Worm (Caenorhabditis elegans) whole organism, early embryonic: ENCODE measurements around the gene D1046.2.

ENCODE experiments used
- ama-1 ChIP-seq: fragments of 150-350 bp; optimal IDR thresholded peaks from 2 replicates; lab custom pipeline; 2014
- hnd-1 ChIP-seq: sonication (generic microtip); optimal IDR thresholded peaks from 2 replicates; lab custom pipeline; 2016; ENCODE audit warnings: missing genetic modification characterization, missing compliant biosample characterization
- tbx-37 ChIP-seq: fragments of 200-800 bp; sonication (Bioruptor generic); conservative IDR thresholded peaks from 2 replicates; pipeline ENCODE4 v1.3.6; 2022; ENCODE audit warnings: missing genetic modification reagents, missing genetic modification characterization, missing compliant biosample characterization
- tra-4 ChIP-seq: sonication (generic microtip); optimal IDR thresholded peaks from 2 replicates; lab custom pipeline; 2017; ENCODE audit warnings: missing genetic modification characterization, missing compliant biosample characterization

DNA sequence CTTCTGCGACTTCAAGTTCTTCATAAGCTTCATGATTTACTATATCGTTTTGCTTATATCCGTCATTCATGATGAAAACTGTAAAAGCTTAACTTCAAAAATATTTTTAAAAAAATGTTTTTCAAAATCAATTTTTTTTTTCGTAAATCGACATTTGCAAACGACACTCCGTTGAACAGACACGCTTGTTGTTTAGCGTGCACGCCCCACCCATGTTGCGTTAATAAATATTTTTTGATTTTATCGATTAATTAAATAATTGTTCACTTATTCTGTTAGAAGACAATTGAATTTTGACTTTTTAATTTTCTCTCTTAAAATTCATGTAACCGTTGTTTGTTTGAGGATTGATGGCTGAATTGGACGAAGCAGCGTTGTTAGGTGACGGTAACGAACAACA, at the start of gene D1046.2, which contains the start of gene cfim-2:
- TF ChIP-seq tra-4 (tag; lab: Kevin White, UChicago) (no peak), tbx-37 (no peak), hnd-1 (tag; lab: Kevin White, UChicago) (no peak), ama-1 (lab: Kevin White, UChicago) (no peak)
